Worm (Caenorhabditis elegans): ENCODE data around the gene pbs-1.
A peak's percentile ranks its signal among the peaks of the same experiment; 100 is the strongest.

Gene pbs-1

DNA sequence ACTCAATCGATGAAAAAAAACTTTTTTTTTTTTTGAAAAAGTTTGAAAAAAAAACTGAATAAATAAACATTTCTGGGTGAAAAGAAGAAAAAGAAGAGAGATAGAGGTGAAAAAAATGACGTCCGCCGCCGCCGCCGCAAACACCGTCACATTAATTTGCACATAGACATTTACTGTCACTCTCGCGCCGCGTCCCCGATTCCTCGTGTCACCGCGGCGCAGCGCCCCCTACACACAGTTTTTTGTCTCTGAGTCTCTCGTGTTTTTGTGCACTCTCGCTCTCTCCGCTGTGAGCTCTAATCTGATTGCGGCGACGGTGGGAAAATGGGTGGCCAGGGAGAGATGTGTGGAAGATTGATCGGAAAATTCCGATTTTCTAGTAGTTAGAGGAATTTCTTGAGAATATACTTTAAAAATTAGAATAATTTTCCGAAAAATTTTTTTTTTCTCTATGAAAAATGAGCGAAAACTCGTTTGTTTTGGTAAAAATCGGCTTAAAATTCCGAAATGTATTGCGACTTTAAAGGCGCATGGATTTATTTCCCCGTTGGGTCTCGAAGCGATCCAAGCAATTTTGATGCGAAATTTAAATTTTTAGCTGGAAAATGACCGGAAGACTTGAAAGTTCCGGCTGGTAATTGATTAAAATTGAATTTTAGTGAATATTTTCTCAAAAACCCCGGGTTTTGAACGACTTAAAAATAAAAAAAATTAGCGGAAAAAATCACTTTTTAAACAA is 30.0 kb upstream of the pbs-1 start (continued):
- TF ChIP-seq nhr-179 (tag; optimal IDR thresholded peaks at IDR 0.05) (no peak), lir-1 (GFP tag; conservative IDR thresholded peaks at IDR 0.05) (no peak), snpc-1.1 (tag; optimal IDR thresholded peaks at IDR 0.05; ENCODE audit: insufficient read depth) (no peak), Y53F4B.3 (GFP tag; IDR thresholded peaks at IDR 0.05) (no peak), cebp-1 (GFP tag; IDR thresholded peaks at IDR 0.05) (no peak), cebp-1 (tag; optimal IDR thresholded peaks at IDR 0.05) (peak; percentile 43), hlh-26 (GFP tag; conservative IDR thresholded peaks at IDR 0.05) (no peak), sdz-38 (tag; optimal IDR thresholded peaks at IDR 0.05) (no peak), attf-5 (GFP tag; optimal IDR thresholded peaks at IDR 0.05) (peak; percentile 22), madf-10 (tag; optimal IDR thresholded peaks at IDR 0.05) (peak; percentile 66), F22D6.2 (tag; optimal IDR thresholded peaks at IDR 0.05) (no peak), mcd-1 (GFP tag; IDR thresholded peaks at IDR 0.05) (peak; percentile 22; the same call in 1 of the 2 replicates), tbx-9 (tag; optimal IDR thresholded peaks at IDR 0.05; ENCODE audit: borderline replicate concordance) (no peak), mxl-1 (tag; optimal IDR thresholded peaks at IDR 0.05) (no peak), F33H1.4 (GFP tag; IDR thresholded peaks at IDR 0.05) (peak; percentile 50), fkh-3 (tag; optimal IDR thresholded peaks at IDR 0.05) (no peak), nfya-2 (GFP tag; IDR thresholded peaks at IDR 0.05) (no peak), ztf-6 (GFP tag; IDR thresholded peaks at IDR 0.05) (no peak), ets-4 (GFP tag; optimal IDR thresholded peaks at IDR 0.05) (no peak), lag-1 (GFP tag; IDR thresholded peaks at IDR 0.05) (no peak), pha-4 (tag; optimal IDR thresholded peaks at IDR 0.05) (no peak)

DNA sequence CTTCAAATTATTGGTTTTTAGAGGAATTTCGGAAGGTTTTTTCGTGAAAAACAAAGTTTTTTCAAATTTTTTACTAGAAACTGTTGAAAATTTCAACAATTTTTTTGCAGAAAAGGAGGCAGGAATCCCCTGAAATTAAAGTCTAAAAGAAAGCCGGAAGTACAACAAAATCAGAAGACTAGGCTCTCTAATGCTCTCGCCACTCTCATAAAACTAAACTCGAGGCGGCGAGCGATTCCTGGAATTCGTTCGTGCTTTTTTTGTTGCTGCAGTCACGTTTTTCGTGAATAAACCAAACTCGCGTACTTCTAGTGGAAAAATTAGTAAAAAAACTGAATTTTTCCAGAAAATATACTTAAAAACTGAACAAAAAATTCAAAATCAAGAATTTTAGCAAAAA is 29.3 kb upstream of the pbs-1 start:
- no peak for TF ChIP-seq F22D6.2 (tag; optimal IDR thresholded peaks at IDR 0.05)
- no peak for TF ChIP-seq him-1 (tag; optimal IDR thresholded peaks at IDR 0.05)
- no peak for TF ChIP-seq F57C9.4 (tag; optimal IDR thresholded peaks at IDR 0.05)

- TF ChIP-seq unc-130 (GFP tag; optimal IDR thresholded peaks at IDR 0.05) = peak; percentile 38
- peak; percentile 50 for TF ChIP-seq repo-1 (tag; optimal IDR thresholded peaks at IDR 0.05)
- TF ChIP-seq ceh-100 (GFP tag; IDR thresholded peaks at IDR 0.05) = peak; percentile 80
- TF ChIP-seq snpc-4 (GFP tag; optimal IDR thresholded peaks at IDR 0.05) = no peak
- peak in 2 of 4 experiments; percentile 13 to 52 for TF ChIP-seq snpc-4 (tag; optimal IDR thresholded peaks at IDR 0.05)
- TF ChIP-seq B0336.3 (GFP tag; IDR thresholded peaks at IDR 0.05) = peak; percentile 73; the same call in 1 of the 2 replicates
- TF ChIP-seq ztf-6 (GFP tag; IDR thresholded peaks at IDR 0.05) = peak; percentile 10; the same call in 1 of the 2 replicates
- peak; percentile 46 for TF ChIP-seq snpc-1.3 (tag; optimal IDR thresholded peaks at IDR 0.05; ENCODE audit: insufficient read depth)
- TF ChIP-seq madf-6 (GFP tag; IDR thresholded peaks at IDR 0.05) = peak; percentile 93
- TF ChIP-seq xnd-1 (tag; optimal IDR thresholded peaks at IDR 0.05) = peak; percentile 94
- 0 out of 2 replicates have a peak, but pooled peaks have one; percentile 56 for TF ChIP-seq nfyb-1 (GFP tag; IDR thresholded peaks at IDR 0.05)
- peak; percentile 92 for TF ChIP-seq lin-54 (GFP tag; optimal IDR thresholded peaks at IDR 0.05)
- TF ChIP-seq cebp-1 (GFP tag; IDR thresholded peaks at IDR 0.05) = no peak
- TF ChIP-seq cebp-1 (tag; optimal IDR thresholded peaks at IDR 0.05) = peak; percentile 65
- TF ChIP-seq nhr-120 (GFP tag; IDR thresholded peaks at IDR 0.05) = no peak
- no peak for TF ChIP-seq fkh-3 (tag; optimal IDR thresholded peaks at IDR 0.05)
- peak; percentile 40 for TF ChIP-seq attf-5 (GFP tag; optimal IDR thresholded peaks at IDR 0.05)
- peak; percentile 81 for TF ChIP-seq D2030.7 (GFP tag; IDR thresholded peaks at IDR 0.05)
- peak; percentile 88 for TF ChIP-seq efl-1 (GFP tag; optimal IDR thresholded peaks at IDR 0.05)
- peak in 1 of 3 experiments; percentile 61 for TF ChIP-seq lin-35 (GFP tag; optimal IDR thresholded peaks at IDR 0.05)
- peak; percentile 63 for TF ChIP-seq athp-1 (tag; optimal IDR thresholded peaks at IDR 0.05)
- peak; percentile 80 for TF ChIP-seq madf-8 (GFP tag; conservative IDR thresholded peaks at IDR 0.05)
- TF ChIP-seq mxl-1 (tag; optimal IDR thresholded peaks at IDR 0.05) = no peak
- peak; percentile 71 for TF ChIP-seq attf-3 (GFP tag; conservative IDR thresholded peaks at IDR 0.05)
- TF ChIP-seq tbp1 (GFP tag; optimal IDR thresholded peaks at IDR 0.05) = peak; percentile 30
- peak; percentile 50; the same call in 1 of the 2 replicates for TF ChIP-seq hmg-1.2 (GFP tag; IDR thresholded peaks at IDR 0.05)
- TF ChIP-seq tlf-1 (GFP tag; optimal IDR thresholded peaks at IDR 0.05) = peak; percentile 77
Observed at ce11 chrIV:1738324-1738730, 28.8 kb upstream of the pbs-1 start.

Data from whole organism, young adult.